Worm (Caenorhabditis elegans): ENCODE measurements around the gene kmo-1.

- TF ChIP-seq nhr-12 (tag; optimal IDR thresholded peaks at IDR 0.05) (no peak), lsy-2 (tag; optimal IDR thresholded peaks at IDR 0.05) (no peak), fos-1 (tag; optimal IDR thresholded peaks at IDR 0.05) (peak; percentile 64)
Measured at ce11 chrV:12113726-12114125, 43.4 kb upstream of the kmo-1 start.
